Fruit fly (Drosophila melanogaster): ENCODE data around the gene Eig71Ef.

Gene Eig71Ef

dm6 chr3L:15692794-15693532 lies 35.8 kb upstream of the Eig71Ef start (continued):
- TF ChIP-seq pho (GFP tag; optimal IDR thresholded peaks at IDR 0.05) (no peak), unpg (GFP tag; optimal IDR thresholded peaks at IDR 0.05) (no peak), CG15696 (tag; optimal IDR thresholded peaks at IDR 0.05) (peak; percentile 38), NFAT (GFP tag; IDR thresholded peaks at IDR 0.05) (no peak), Fer3 (tag; optimal IDR thresholded peaks at IDR 0.05) (no peak), CG11723 (GFP tag; optimal IDR thresholded peaks at IDR 0.05) (no peak), D19A (tag; optimal IDR thresholded peaks at IDR 0.05) (peak; percentile 47), Asciz (GFP tag; optimal IDR thresholded peaks at IDR 0.05) (peak; percentile 43), mam (GFP tag; optimal IDR thresholded peaks at IDR 0.05) (no peak), Lim3 (GFP tag; IDR thresholded peaks at IDR 0.05) (no peak), CG12391 (tag; optimal IDR thresholded peaks at IDR 0.05) (peak; percentile 44), danr (GFP tag; IDR thresholded peaks at IDR 0.05) (no peak), en (GFP tag; optimal IDR thresholded peaks at IDR 0.05) (no peak), CG10366 (GFP tag; IDR thresholded peaks at IDR 0.05) (no peak), org-1 (GFP tag; optimal IDR thresholded peaks at IDR 0.05) (no peak), chm (GFP tag; IDR thresholded peaks at IDR 0.05) (no peak), Ravus (GFP tag; IDR thresholded peaks at IDR 0.05) (no peak), CG32532 (GFP tag; IDR thresholded peaks at IDR 0.05) (no peak), CG15011 (GFP tag; optimal IDR thresholded peaks at IDR 0.05) (no peak), CG11085 (GFP tag; IDR thresholded peaks at IDR 0.05) (no peak), phol (tag; optimal IDR thresholded peaks at IDR 0.05) (peak; percentile 78), CG8359 (GFP tag; optimal IDR thresholded peaks at IDR 0.05; ENCODE audit: borderline replicate concordance) (peak; percentile 50), CTCF (GFP tag; optimal IDR thresholded peaks at IDR 0.05) (no peak), salm (tag; optimal IDR thresholded peaks at IDR 0.05) (no peak), CG4360 (GFP tag; IDR thresholded peaks at IDR 0.05) (no peak), CG2875 (GFP tag; optimal IDR thresholded peaks at IDR 0.05) (no peak), Gsc (GFP tag; IDR thresholded peaks at IDR 0.05) (no peak), gce (GFP tag; IDR thresholded peaks at IDR 0.05) (no peak), ERR (GFP tag; optimal IDR thresholded peaks at IDR 0.05) (no peak), Oli (tag; optimal IDR thresholded peaks at IDR 0.05) (peak; percentile 58), Awh (GFP tag; IDR thresholded peaks at IDR 0.05) (no peak), CG31441 (GFP tag; IDR thresholded peaks at IDR 0.05) (peak; percentile 63), vvl (GFP tag; IDR thresholded peaks at IDR 0.05) (no peak), Oaz (GFP tag; IDR thresholded peaks at IDR 0.05) (no peak), CG8924 (tag; optimal IDR thresholded peaks at IDR 0.05) (peak; percentile 39), CG6813 (GFP tag; optimal IDR thresholded peaks at IDR 0.05) (no peak), dati (GFP tag; IDR thresholded peaks at IDR 0.05) (no peak), CG10654 (GFP tag; optimal IDR thresholded peaks at IDR 0.05) (no peak), Ptx1 (GFP tag; IDR thresholded peaks at IDR 0.05) (no peak), zen2 (GFP tag; IDR thresholded peaks at IDR 0.05; ENCODE audit: partially characterized antibody) (no peak), lmd (GFP tag; IDR thresholded peaks at IDR 0.05) (no peak; the same call in 1 of the 2 replicates), tll (GFP tag; optimal IDR thresholded peaks at IDR 0.05) (no peak), inv (GFP tag; IDR thresholded peaks at IDR 0.05; ENCODE audit: partially characterized antibody) (no peak), CG4617 (GFP tag; optimal IDR thresholded peaks at IDR 0.05; ENCODE audit: borderline replicate concordance) (no peak), bbx (GFP tag; IDR thresholded peaks at IDR 0.05; ENCODE audit: partially characterized antibody) (no peak), gcm2 (GFP tag; optimal IDR thresholded peaks at IDR 0.05) (no peak), Dek (tag; optimal IDR thresholded peaks at IDR 0.05) (no peak), Hmx (GFP tag; optimal IDR thresholded peaks at IDR 0.05) (no peak), CG10321 (GFP tag; IDR thresholded peaks at IDR 0.05) (no peak), ato (GFP tag; IDR thresholded peaks at IDR 0.05; ENCODE audit: partially characterized antibody) (no peak), CG17361 (GFP tag; IDR thresholded peaks at IDR 0.05) (peak; percentile 82)

Measured in whole organism, embryonic.